Worm (Caenorhabditis elegans) whole organism, young adult: ENCODE data around the gene Y46G5A.8.

Experiments
- B0035.1 ChIP-seq: sonication (generic microtip); optimal IDR thresholded peaks from 2 replicates; lab custom pipeline; 2016; ENCODE audit warnings: missing genetic modification characterization, mild to moderate bottlenecking, missing compliant biosample characterization, missing genotype, missing genetic modification reagents
- C06A6.2 ChIP-seq: fragments of 200-800 bp; sonication (Bioruptor generic); conservative IDR thresholded peaks from 2 replicates; pipeline ENCODE4 v1.3.6; 2022; ENCODE audit warnings: missing genetic modification characterization, missing compliant biosample characterization
- C17E4.6 ChIP-seq: fragments of 200-800 bp; sonication (Bioruptor generic); IDR thresholded peaks from 2 replicates; pipeline ENCODE4 v1.3.6; 2022; ENCODE audit warnings: missing genetic modification reagents, missing genetic modification characterization, missing compliant biosample characterization
- D2030.7 ChIP-seq: fragments of 200-800 bp; sonication (Bioruptor generic); IDR thresholded peaks from 2 replicates; pipeline ENCODE4 v1.3.6; 2022; ENCODE audit warnings: missing genetic modification reagents, missing genetic modification characterization, missing compliant biosample characterization
- F39B2.1 ChIP-seq: fragments of 200-800 bp; sonication (Bioruptor generic); IDR thresholded peaks from 2 replicates; pipeline ENCODE4 v1.3.6; 2022; ENCODE audit warnings: missing genetic modification reagents, missing genetic modification characterization, missing compliant biosample characterization
- F49E8.2 ChIP-seq: sonication (generic microtip); optimal IDR thresholded peaks from 3 replicates; lab custom pipeline; 2017; ENCODE audit warnings: missing genetic modification characterization, mild to moderate bottlenecking, missing compliant biosample characterization, antibody characterized with exemption, moderate library complexity; ENCODE audit not compliant: insufficient read depth
- F55B11.4 ChIP-seq: sonication (generic microtip); optimal IDR thresholded peaks from 2 replicates; lab custom pipeline; 2016; ENCODE audit warnings: missing compliant biosample characterization, missing genetic modification characterization, borderline replicate concordance; ENCODE audit not compliant: insufficient read depth
- F57A8.1 ChIP-seq: fragments of 200-800 bp; sonication (Bioruptor generic); optimal IDR thresholded peaks from 2 replicates; lab custom pipeline; 2018; ENCODE audit warnings: mild to moderate bottlenecking, missing genetic modification characterization, moderate library complexity, missing compliant biosample characterization
- F57C9.4 ChIP-seq: sonication (generic microtip); optimal IDR thresholded peaks from 2 replicates; lab custom pipeline; 2017; ENCODE audit warnings: mild to moderate bottlenecking, missing genetic modification characterization, missing compliant biosample characterization
- Y56A3A.18 ChIP-seq: fragments of 200-800 bp; sonication (Bioruptor generic); IDR thresholded peaks from 2 replicates; pipeline ENCODE4 v1.3.6; 2022; ENCODE audit warnings: missing genetic modification reagents, missing genetic modification characterization, missing compliant biosample characterization
- Y95B8A.8 ChIP-seq: fragments of 200-800 bp; sonication (Bioruptor generic); IDR thresholded peaks from 2 replicates; pipeline ENCODE4 v1.3.6; 2022; ENCODE audit warnings: missing genetic modification reagents, missing genetic modification characterization, missing compliant biosample characterization
- ama-1 ChIP-seq, 3 experiments: fragments of 150-350 bp in 1 of 3; sonication (generic microtip) in 2 of 3; optimal IDR thresholded peaks; 2 replicates each; lab custom pipeline; 2014 to 2018; ENCODE audit warnings: missing biosample characterization in 2 of 3, missing genetic modification characterization in 2 of 3, missing genetic modification reagents in 2 of 3
- athp-1 ChIP-seq: sonication (generic microtip); optimal IDR thresholded peaks from 2 replicates; lab custom pipeline; 2017; ENCODE audit warnings: mild to moderate bottlenecking, missing genetic modification characterization, missing compliant biosample characterization
- cebp-2 ChIP-seq: fragments of 200-800 bp; sonication (Bioruptor generic); IDR thresholded peaks from 2 replicates; pipeline ENCODE4 v1.3.6; 2022; ENCODE audit warnings: missing genetic modification characterization, missing compliant biosample characterization
- ceh-58 ChIP-seq: fragments of 200-800 bp; sonication (Bioruptor generic); IDR thresholded peaks from 2 replicates; pipeline ENCODE4 v1.3.6; 2022; ENCODE audit warnings: missing genetic modification characterization, missing compliant biosample characterization
- ceh-79 ChIP-seq: sonication (generic microtip); optimal IDR thresholded peaks from 2 replicates; lab custom pipeline; 2017; ENCODE audit warnings: mild to moderate bottlenecking, missing genetic modification characterization, missing compliant biosample characterization
- dpl-1 ChIP-seq: fragments of 150-350 bp; optimal IDR thresholded peaks from 2 replicates; lab custom pipeline; 2014; ENCODE audit warnings: missing biosample characterization, missing genetic modification reagents, missing genetic modification characterization
- egl-18 ChIP-seq: fragments of 200-800 bp; sonication (Bioruptor generic); IDR thresholded peaks from 2 replicates; pipeline ENCODE4 v1.3.6; 2022; ENCODE audit warnings: missing genetic modification reagents, missing genetic modification characterization, missing compliant biosample characterization
- egrh-3 ChIP-seq: fragments of 200-800 bp; sonication (Bioruptor generic); IDR thresholded peaks from 2 replicates; pipeline ENCODE4 v1.3.6; 2022; ENCODE audit warnings: missing genetic modification reagents, missing genetic modification characterization, missing compliant biosample characterization
- fkh-3 ChIP-seq: sonication (generic microtip); optimal IDR thresholded peaks from 2 replicates; lab custom pipeline; 2016; ENCODE audit warnings: mild to moderate bottlenecking, missing genetic modification characterization, missing compliant biosample characterization
- hmg-1.2 ChIP-seq: fragments of 200-800 bp; sonication (Bioruptor generic); IDR thresholded peaks from 2 replicates; pipeline ENCODE4 v1.3.6; 2022; ENCODE audit warnings: missing genetic modification reagents, missing genetic modification characterization, missing compliant biosample characterization
- lin-40 ChIP-seq: sonication (generic microtip); optimal IDR thresholded peaks from 2 replicates; lab custom pipeline; 2016; ENCODE audit warnings: missing genetic modification characterization, mild to moderate bottlenecking, missing compliant biosample characterization, missing genotype, missing genetic modification reagents
- lir-1 ChIP-seq: fragments of 200-800 bp; sonication (Bioruptor generic); conservative IDR thresholded peaks from 2 replicates; pipeline ENCODE4 v1.3.6; 2022; ENCODE audit warnings: missing genetic modification reagents, missing genetic modification characterization, missing compliant biosample characterization
- lsl-1 ChIP-seq: fragments of 200-800 bp; sonication (Bioruptor generic); optimal IDR thresholded peaks from 2 replicates; lab custom pipeline; 2018; ENCODE audit warnings: mild to moderate bottlenecking, missing genetic modification characterization, moderate library complexity, missing compliant biosample characterization
- madf-3 ChIP-seq: fragments of 200-800 bp; sonication (Bioruptor generic); IDR thresholded peaks from 2 replicates; pipeline ENCODE4 v1.3.6; 2022; ENCODE audit warnings: missing genetic modification reagents, missing genetic modification characterization, missing compliant biosample characterization
- nfyb-1 ChIP-seq: fragments of 200-800 bp; sonication (Bioruptor generic); IDR thresholded peaks from 2 replicates; pipeline ENCODE4 v1.3.6; 2022; ENCODE audit warnings: missing genetic modification reagents, missing genetic modification characterization, missing compliant biosample characterization
- nhr-80 ChIP-seq: sonication (generic microtip); optimal IDR thresholded peaks from 2 replicates; lab custom pipeline; 2016; ENCODE audit warnings: missing genetic modification characterization, missing compliant biosample characterization
- nhr-90 ChIP-seq: sonication (generic microtip); optimal IDR thresholded peaks from 2 replicates; lab custom pipeline; 2016; ENCODE audit warnings: missing genotype, mild to moderate bottlenecking, missing genetic modification characterization, missing compliant biosample characterization
- sdz-38 ChIP-seq: sonication (generic microtip); optimal IDR thresholded peaks from 2 replicates; lab custom pipeline; 2016; ENCODE audit warnings: missing genotype, missing genetic modification characterization, missing compliant biosample characterization
- snpc-3.4 ChIP-seq: sonication (generic microtip); optimal IDR thresholded peaks from 2 replicates; lab custom pipeline; 2017; ENCODE audit warnings: missing genetic modification characterization, mild to moderate bottlenecking, missing compliant biosample characterization, antibody characterized with exemption, moderate library complexity, missing genotype, missing genetic modification reagents
- tlf-1 ChIP-seq: fragments of 200-800 bp; sonication (Bioruptor generic); optimal IDR thresholded peaks from 2 replicates; lab custom pipeline; 2018; ENCODE audit warnings: mild to moderate bottlenecking, missing genetic modification characterization, missing compliant biosample characterization
- zfh-2 ChIP-seq: fragments of 200-800 bp; sonication (Bioruptor generic); conservative IDR thresholded peaks from 2 replicates; pipeline ENCODE4 v1.3.6; 2022; ENCODE audit warnings: missing genetic modification reagents, missing genetic modification characterization, missing compliant biosample characterization
- ztf-22 ChIP-seq: fragments of 200-800 bp; sonication (Bioruptor generic); optimal IDR thresholded peaks from 2 replicates; lab custom pipeline; 2018; ENCODE audit warnings: mild to moderate bottlenecking, missing genetic modification characterization, moderate library complexity, missing compliant biosample characterization
- ztf-26 ChIP-seq: sonication (generic microtip); optimal IDR thresholded peaks from 2 replicates; lab custom pipeline; 2017; ENCODE audit warnings: missing genetic modification characterization, missing compliant biosample characterization
- ztf-6 ChIP-seq: fragments of 200-800 bp; sonication (Bioruptor generic); IDR thresholded peaks from 2 replicates; pipeline ENCODE4 v1.3.6; 2022; ENCODE audit warnings: missing genetic modification reagents, missing genetic modification characterization, missing compliant biosample characterization

The Y46G5A.8 gene

DNA sequence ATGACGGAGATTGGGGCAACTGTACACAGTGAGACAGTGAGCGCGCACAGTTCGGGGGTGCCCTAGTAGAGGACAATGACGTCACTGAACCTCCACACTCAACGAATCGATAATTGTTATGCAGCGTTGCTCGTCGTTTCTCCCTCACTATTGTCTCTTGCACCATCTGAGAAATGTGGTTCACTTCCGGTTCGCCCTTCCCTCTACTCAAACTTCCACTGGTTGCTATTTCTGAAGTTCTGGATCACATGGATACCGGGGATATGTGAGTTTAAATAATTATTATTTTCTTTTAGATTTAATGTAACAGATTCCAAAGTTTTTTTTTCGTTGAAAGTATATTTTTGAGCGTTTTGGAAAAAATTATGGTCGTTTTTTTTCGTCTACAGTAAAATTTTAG lies at the start of gene Y46G5A.8, which contains the start of gene Y46G5A.7:
TSS of gene Y46G5A.8 (plus strand) at position 159 of the 400 bp plus-strand sequence.
TSS of gene Y46G5A.7 (minus strand) at position 153 of the 400 bp plus-strand sequence.
- TF ChIP-seq ceh-58 (no peak), Y95B8A.8 (no peak), ceh-79 (no peak), D2030.7 (GFP tag; lab: Robert Waterston, UW) (no peak), athp-1 (tag; lab: Kevin White, UChicago) (no peak), lin-40 (tag; lab: Kevin White, UChicago) (no peak), ztf-22 (GFP tag; lab: Kevin White, UChicago) (no peak), fkh-3 (tag; lab: Kevin White, UChicago) (no peak), hmg-1.2 (no peak), F57C9.4 (tag; lab: Kevin White, UChicago) (no peak), ama-1 (optimal IDR thresholded peaks at IDR 0.05; lab: Kevin White, UChicago) (no peak), ama-1 (GFP tag; optimal IDR thresholded peaks at IDR 0.05; lab: Kevin White, UChicago) (no peak), ztf-26 (tag; lab: Kevin White, UChicago) (no peak), nhr-90 (tag; lab: Kevin White, UChicago) (no peak), dpl-1 (GFP tag; lab: Kevin White, UChicago) (no peak), sdz-38 (tag; lab: Kevin White, UChicago) (no peak), B0035.1 (tag; lab: Kevin White, UChicago) (no peak), F49E8.2 (tag; lab: Kevin White, UChicago) (no peak), C17E4.6 (no peak)

DNA sequence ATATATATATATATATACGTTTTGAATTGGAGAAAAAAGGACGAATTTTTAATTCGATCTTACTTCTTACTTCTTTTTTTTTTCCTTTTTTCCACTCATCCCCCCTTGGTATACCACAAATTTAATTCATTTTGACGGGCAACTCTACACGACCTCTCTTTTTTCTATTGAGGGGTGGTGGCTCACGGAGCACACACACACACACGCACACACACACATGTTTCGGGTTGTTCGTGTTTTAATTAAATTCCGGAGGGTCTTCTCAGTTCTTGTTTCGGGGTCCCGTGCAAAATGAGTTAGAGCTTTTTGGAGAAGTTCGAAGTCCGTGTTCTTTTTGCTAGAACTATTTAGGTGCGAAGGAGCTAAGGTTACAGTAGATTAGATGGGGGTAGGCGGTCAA lies 44.6 kb upstream of the Y46G5A.8 start:
- TF ChIP-seq cebp-2 (GFP tag; lab: Robert Waterston, UW) = 0 out of 2 replicates have a peak, but pooled peaks have one; percentile 10
- TF ChIP-seq Y56A3A.18 = no peak

DNA sequence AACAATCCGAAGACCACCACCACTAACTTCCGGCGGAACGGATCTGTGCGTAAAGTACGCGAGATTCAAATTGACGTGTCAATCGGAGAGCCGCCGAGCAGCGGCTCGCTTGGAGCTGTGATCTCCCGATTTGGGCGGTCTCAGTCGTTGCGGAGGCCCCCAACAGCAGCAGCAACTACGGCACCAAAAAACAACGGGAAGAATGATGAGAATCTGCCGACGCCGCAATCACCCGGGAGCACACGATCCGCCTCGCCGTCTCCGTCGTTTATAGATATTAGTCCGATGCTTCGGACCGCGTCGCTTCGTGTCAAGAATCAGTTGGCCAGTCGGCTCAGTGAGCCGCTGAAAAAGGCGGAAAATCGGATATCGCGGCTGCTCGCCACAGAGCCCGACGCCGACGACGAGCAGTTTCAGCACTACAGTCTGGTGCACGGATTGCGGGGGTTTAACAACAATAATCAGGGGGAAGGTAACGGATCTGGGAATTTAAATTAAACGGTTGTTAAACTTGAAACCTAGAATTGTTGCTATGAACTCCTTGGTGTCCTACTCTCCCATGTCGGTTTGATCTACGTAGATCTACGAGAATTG lies 40.3 kb upstream of the Y46G5A.8 start:
- TF ChIP-seq tlf-1 (GFP tag; lab: Kevin White, UChicago) (no peak), egl-18 (no peak), cebp-2 (GFP tag; lab: Robert Waterston, UW) (0 out of 2 replicates have a peak, but pooled peaks have one; percentile 54), snpc-3.4 (no peak), lsl-1 (GFP tag; lab: Kevin White, UChicago) (no peak), zfh-2 (GFP tag; lab: Robert Waterston, UW) (peak; percentile 83), C06A6.2 (no peak), egrh-3 (peak; percentile 41; the same call in 1 of the 2 replicates), ztf-6 (no peak), madf-3 (GFP tag; lab: Robert Waterston, UW) (no peak), F39B2.1 (GFP tag; lab: Robert Waterston, UW) (no peak)
- TF ChIP-seq, all 124 proteins: peak for 3

DNA sequence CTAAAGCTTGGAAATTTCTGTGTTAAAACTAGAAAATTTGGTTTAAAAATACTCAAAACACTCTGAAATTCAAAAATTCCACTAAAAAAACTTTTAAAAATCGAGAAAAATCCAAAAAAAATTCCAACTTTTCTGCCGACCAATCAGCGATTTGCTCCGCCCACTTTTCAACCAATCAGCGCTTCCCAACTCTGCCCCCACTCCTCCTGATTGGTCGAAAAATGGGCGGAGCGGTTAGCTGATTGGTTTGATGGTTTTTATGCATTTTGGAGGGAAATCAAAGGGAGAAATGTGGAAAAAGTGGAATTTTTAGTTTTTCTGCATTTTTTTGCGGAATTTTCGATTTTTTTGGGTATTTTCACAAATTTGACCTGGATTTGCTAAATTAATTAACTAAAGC lies 34.1 kb upstream of the Y46G5A.8 start:
- no peak for TF ChIP-seq nhr-80 (tag; lab: Kevin White, UChicago)
- no peak for TF ChIP-seq F55B11.4 (tag; lab: Kevin White, UChicago)
- no peak for TF ChIP-seq F57A8.1 (GFP tag; lab: Kevin White, UChicago)
- TF ChIP-seq B0035.1 (tag; lab: Kevin White, UChicago) = no peak
- TF ChIP-seq athp-1 (tag; lab: Kevin White, UChicago) = no peak
- no peak for TF ChIP-seq ztf-22 (GFP tag; lab: Kevin White, UChicago)
- TF ChIP-seq nfyb-1 (GFP tag; lab: Robert Waterston, UW) = no peak
- no peak for TF ChIP-seq lir-1
- TF ChIP-seq C06A6.2 = no peak
